Fruit fly (Drosophila melanogaster) whole organism: ENCODE measurements around the gene bun.

Source experiments
- CG8478 ChIP-seq: fragments of >200 bp; optimal IDR thresholded peaks from 2 replicates; lab custom pipeline; 2018; ENCODE audit warnings: inconsistent platforms
- Dll ChIP-seq: fragments of >200 bp; optimal IDR thresholded peaks from 2 replicates; lab custom pipeline; 2017
- EcR ChIP-seq, 2 experiments: fragments of >200 bp; optimal IDR thresholded peaks; 2 replicates each; lab custom pipeline; 2017; ENCODE audit warnings: missing biosample characterization in 2 of 2, missing genetic modification characterization in 2 of 2, missing genetic modification reagents in 2 of 2
- pan ChIP-seq: fragments of >200 bp; optimal IDR thresholded peaks from 2 replicates; lab custom pipeline; 2017
- psq ChIP-seq: fragments of >200 bp; optimal IDR thresholded peaks from 2 replicates; lab custom pipeline; 2017
- usp ChIP-seq: fragments of >200 bp; optimal IDR thresholded peaks from 2 replicates; lab custom pipeline; 2017; ENCODE audit warnings: missing biosample characterization, missing genetic modification characterization, mixed read lengths

Gene bun

dm6 chr2L:12427487-12428101, 118.8 kb downstream of the bun start, which contains the start of the genes CG5446 and Trm1:
CG5446 (minus strand) TSS chr2L:12427709.
Trm1 (plus strand) TSS chr2L:12428028.
- TF ChIP-seq EcR (GFP tag; optimal IDR thresholded peaks at IDR 0.05; lab: Kevin White, UChicago) (no peak), CG8478 (no peak), Dll (lab: Kevin White, UChicago) (no peak), usp (GFP tag; lab: Kevin White, UChicago) (no peak), psq (lab: Kevin White, UChicago) (no peak), pan (lab: Kevin White, UChicago) (no peak)

DNA sequence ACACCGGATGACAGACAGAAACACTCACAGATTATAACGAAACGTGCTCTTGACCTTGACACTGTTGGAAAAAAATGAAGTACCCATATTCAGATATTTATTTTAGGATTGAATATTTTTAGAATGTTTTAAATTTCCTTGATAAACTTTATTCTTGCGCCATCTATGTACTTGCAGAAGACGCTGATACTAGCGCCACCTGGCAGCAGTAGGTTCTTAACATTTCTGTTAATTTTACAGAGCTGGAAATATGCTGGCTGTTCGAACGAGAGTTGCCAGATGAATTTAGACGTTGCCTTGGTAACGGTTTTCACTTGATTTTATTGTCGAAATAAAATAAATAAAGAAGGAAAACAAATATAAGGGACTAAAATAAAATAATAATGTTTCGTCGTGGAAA, 121.9 kb downstream of the bun start, which contains the start of gene Fam92:
TSS of gene Fam92 (plus strand) at position 350 of the 400 bp plus-strand sequence.
- TF ChIP-seq psq (lab: Kevin White, UChicago): no peak
- TF ChIP-seq pan (lab: Kevin White, UChicago): no peak
- no peak for TF ChIP-seq CG8478
- no peak for TF ChIP-seq EcR (GFP tag; optimal IDR thresholded peaks at IDR 0.05; lab: Kevin White, UChicago)
- no peak for TF ChIP-seq Dll (lab: Kevin White, UChicago)
- TF ChIP-seq usp (GFP tag; lab: Kevin White, UChicago): no peak

- TF ChIP-seq EcR (GFP tag; optimal IDR thresholded peaks at IDR 0.05; lab: Kevin White, UChicago) (no peak), Dll (lab: Kevin White, UChicago) (no peak), CG8478 (no peak), pan (lab: Kevin White, UChicago) (no peak), usp (GFP tag; lab: Kevin White, UChicago) (no peak), psq (lab: Kevin White, UChicago) (no peak)
Observed at dm6 chr2L:12423106-12423836, 123.1 kb downstream of the bun start, which contains the start of gene vir-1. vir-1 (minus strand) TSS chr2L:12423439.

- TF ChIP-seq CG8478: no peak
Observed at dm6 chr2L:12421793-12422691, 124.4 kb downstream of the bun start.

dm6 chr2L:12421188-12421587, 125.2 kb downstream of the bun start:
- TF ChIP-seq psq (lab: Kevin White, UChicago) (no peak), pan (lab: Kevin White, UChicago) (no peak), usp (GFP tag; lab: Kevin White, UChicago) (no peak), Dll (lab: Kevin White, UChicago) (no peak), CG8478 (no peak), EcR (GFP tag; optimal IDR thresholded peaks at IDR 0.05; lab: Kevin White, UChicago) (no peak)

dm6 chr2L:12415485-12416137, 130.8 kb downstream of the bun start:
- no peak for TF ChIP-seq pan (lab: Kevin White, UChicago)
- TF ChIP-seq EcR (GFP tag; optimal IDR thresholded peaks at IDR 0.05; lab: Kevin White, UChicago): no peak
- no peak for TF ChIP-seq CG8478
- no peak for TF ChIP-seq usp (GFP tag; lab: Kevin White, UChicago)
- TF ChIP-seq psq (lab: Kevin White, UChicago): no peak
- TF ChIP-seq Dll (lab: Kevin White, UChicago): no peak

DNA sequence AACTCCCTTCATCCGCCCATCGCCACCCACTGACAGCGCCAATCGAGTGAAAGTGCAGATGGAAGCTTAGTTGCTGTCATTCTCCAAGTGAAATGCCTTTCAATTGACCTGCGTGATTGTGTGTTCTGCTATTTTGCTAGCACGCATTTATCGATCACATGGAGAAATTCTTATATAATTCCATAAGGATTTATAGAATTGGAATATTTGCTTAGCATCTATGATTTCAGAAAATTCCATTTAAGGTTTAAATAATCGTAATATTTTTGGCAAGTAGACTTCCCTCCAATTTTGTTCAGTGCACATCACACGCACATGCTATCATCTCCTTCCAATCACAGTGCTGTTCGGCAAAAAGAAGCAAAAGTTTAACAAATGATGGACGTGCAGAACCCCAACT, 132.5 kb downstream of the bun start:
- TF ChIP-seq psq (lab: Kevin White, UChicago) (no peak), CG8478 (no peak), pan (lab: Kevin White, UChicago) (no peak), Dll (lab: Kevin White, UChicago) (no peak), EcR (GFP tag; optimal IDR thresholded peaks at IDR 0.05; lab: Kevin White, UChicago) (no peak), usp (GFP tag; lab: Kevin White, UChicago) (no peak)

dm6 chr2L:12410679-12411078, 135.7 kb downstream of the bun start:
- TF ChIP-seq psq (lab: Kevin White, UChicago) (no peak), EcR (GFP tag; optimal IDR thresholded peaks at IDR 0.05; lab: Kevin White, UChicago) (no peak), Dll (lab: Kevin White, UChicago) (no peak), pan (lab: Kevin White, UChicago) (no peak), usp (GFP tag; lab: Kevin White, UChicago) (no peak), CG8478 (no peak)
